Worm (Caenorhabditis elegans) whole organism, L3 larva: ENCODE measurements around the gene F07A11.5.
A peak's percentile ranks its signal among the peaks of the same experiment; 100 is the strongest.

Source experiments
- R02D3.7 ChIP-seq: fragments of 150-350 bp; optimal IDR thresholded peaks from 2 replicates; lab custom pipeline; 2014; ENCODE audit warnings: missing biosample characterization, missing genetic modification characterization
- ZK546.5 ChIP-seq: sonication (generic microtip); optimal IDR thresholded peaks from 2 replicates; lab custom pipeline; 2017; ENCODE audit warnings: missing biosample characterization, missing genetic modification characterization
- aly-2 ChIP-seq: fragments of 150-350 bp; optimal IDR thresholded peaks from 2 replicates; lab custom pipeline; 2014; ENCODE audit warnings: missing biosample characterization, missing genetic modification characterization
- ama-1 ChIP-seq: fragments of 150-350 bp; optimal IDR thresholded peaks from 2 replicates; lab custom pipeline; 2018
- ceh-16 ChIP-seq: sonication (generic microtip); optimal IDR thresholded peaks from 2 replicates; lab custom pipeline; 2017; ENCODE audit warnings: missing biosample characterization, missing genetic modification characterization
- ceh-28 ChIP-seq: fragments of 150-350 bp; optimal IDR thresholded peaks from 2 replicates; lab custom pipeline; 2014; ENCODE audit warnings: missing biosample characterization, missing genetic modification reagents, missing genetic modification characterization
- ceh-82 ChIP-seq: fragments of 150-350 bp; optimal IDR thresholded peaks from 2 replicates; lab custom pipeline; 2014; ENCODE audit warnings: missing biosample characterization, missing genetic modification characterization
- ceh-9 ChIP-seq: sonication (generic microtip); optimal IDR thresholded peaks from 2 replicates; lab custom pipeline; 2018; ENCODE audit warnings: missing biosample characterization, missing genetic modification characterization
- daf-12 ChIP-seq: fragments of 150-350 bp; optimal IDR thresholded peaks from 2 replicates; lab custom pipeline; 2014; ENCODE audit warnings: missing biosample characterization, missing genetic modification reagents, missing genetic modification characterization
- egl-27 ChIP-seq: sonication (generic microtip); optimal IDR thresholded peaks from 4 replicates; lab custom pipeline; 2017; ENCODE audit warnings: missing biosample characterization, missing genetic modification reagents, missing genetic modification characterization
- egl-5 ChIP-seq: fragments of 150-350 bp; optimal IDR thresholded peaks from 2 replicates; lab custom pipeline; 2017; ENCODE audit warnings: missing biosample characterization, missing genetic modification reagents, missing genetic modification characterization, inconsistent platforms
- elt-1 ChIP-seq: fragments of 150-350 bp; optimal IDR thresholded peaks from 2 replicates; lab custom pipeline; 2014; ENCODE audit warnings: missing biosample characterization, missing genetic modification characterization
- elt-2 ChIP-seq: sonication (generic microtip); optimal IDR thresholded peaks from 2 replicates; lab custom pipeline; 2016; ENCODE audit warnings: missing genetic modification reagents, mild to moderate bottlenecking, missing genetic modification characterization, missing compliant biosample characterization
- elt-3 ChIP-seq, 3 experiments: fragments of 150-350 bp in 1 of 3; sonication (generic microtip) in 2 of 3; optimal IDR thresholded peaks; 2 replicates in 2 of 3; 4 replicates in 1 of 3; lab custom pipeline; 2014 to 2017; ENCODE audit warnings: missing biosample characterization in 3 of 3, missing genetic modification characterization in 3 of 3
- eor-1 ChIP-seq, 2 experiments: fragments of 150-350 bp; optimal IDR thresholded peaks; 2 replicates each; lab custom pipeline; 2014 to 2018; ENCODE audit warnings: missing biosample characterization in 2 of 2, missing genetic modification characterization in 2 of 2
- hmg-11 ChIP-seq: sonication (generic microtip); optimal IDR thresholded peaks from 2 replicates; lab custom pipeline; 2016; ENCODE audit warnings: missing genetic modification characterization, missing compliant biosample characterization
- jun-1 ChIP-seq: fragments of 150-350 bp; optimal IDR thresholded peaks from 2 replicates; lab custom pipeline; 2014; ENCODE audit warnings: missing biosample characterization, missing genetic modification reagents, missing genetic modification characterization
- lin-15B ChIP-seq: fragments of 150-350 bp; optimal IDR thresholded peaks from 2 replicates; lab custom pipeline; 2014; ENCODE audit warnings: missing biosample characterization, missing genetic modification characterization
- lin-39 ChIP-seq: fragments of 150-350 bp; optimal IDR thresholded peaks from 2 replicates; lab custom pipeline; 2018; ENCODE audit warnings: missing biosample characterization, missing genetic modification reagents, missing genetic modification characterization
- lsy-12 ChIP-seq: sonication (generic microtip); optimal IDR thresholded peaks from 2 replicates; lab custom pipeline; 2016; ENCODE audit warnings: mild to moderate bottlenecking, missing genetic modification characterization, missing compliant biosample characterization
- mdl-1 ChIP-seq: fragments of 150-350 bp; optimal IDR thresholded peaks from 2 replicates; lab custom pipeline; 2014; ENCODE audit warnings: missing biosample characterization, missing genetic modification characterization
- mml-1 ChIP-seq: fragments of 150-350 bp; sonication (generic microtip); optimal IDR thresholded peaks from 3 replicates; lab custom pipeline; 2014; ENCODE audit warnings: missing biosample characterization, missing genetic modification characterization
- nfya-1 ChIP-seq: sonication (generic microtip); optimal IDR thresholded peaks from 2 replicates; lab custom pipeline; 2017; ENCODE audit warnings: missing genetic modification characterization, mild to moderate bottlenecking, missing compliant biosample characterization, antibody characterized with exemption, moderate library complexity; ENCODE audit not compliant: insufficient read depth
- nhr-11 ChIP-seq: fragments of 150-350 bp; optimal IDR thresholded peaks from 2 replicates; lab custom pipeline; 2014; ENCODE audit warnings: missing biosample characterization, missing genetic modification characterization
- nhr-12 ChIP-seq: fragments of 150-350 bp; optimal IDR thresholded peaks from 2 replicates; lab custom pipeline; 2014; ENCODE audit warnings: missing biosample characterization, missing genetic modification characterization
- nhr-23 ChIP-seq: fragments of 150-350 bp; optimal IDR thresholded peaks from 2 replicates; lab custom pipeline; 2014; ENCODE audit warnings: missing biosample characterization, missing genetic modification reagents, missing genetic modification characterization
- nhr-237 ChIP-seq: fragments of 150-350 bp; optimal IDR thresholded peaks from 2 replicates; lab custom pipeline; 2014; ENCODE audit warnings: missing biosample characterization, missing genetic modification characterization
- nhr-25 ChIP-seq: sonication (generic microtip); optimal IDR thresholded peaks from 2 replicates; lab custom pipeline; 2017; ENCODE audit warnings: missing biosample characterization, missing genetic modification characterization
- nhr-43 ChIP-seq: sonication (generic microtip); optimal IDR thresholded peaks from 2 replicates; lab custom pipeline; 2016; ENCODE audit warnings: mild to moderate bottlenecking, missing genetic modification characterization, missing compliant biosample characterization; ENCODE audit not compliant: poor library complexity, severe bottlenecking
- nhr-67 ChIP-seq: fragments of 150-350 bp; optimal IDR thresholded peaks from 2 replicates; lab custom pipeline; 2014; ENCODE audit warnings: missing biosample characterization, missing genetic modification characterization
- nhr-76 ChIP-seq: fragments of 150-350 bp; sonication (generic microtip); optimal IDR thresholded peaks from 5 replicates; lab custom pipeline; 2014; ENCODE audit warnings: missing biosample characterization, missing genetic modification characterization
- nhr-77 ChIP-seq: fragments of 150-350 bp; optimal IDR thresholded peaks from 2 replicates; lab custom pipeline; 2014; ENCODE audit warnings: missing biosample characterization, missing genetic modification characterization
- pha-4 ChIP-seq: fragments of 150-350 bp; optimal IDR thresholded peaks from 2 replicates; lab custom pipeline; 2014; ENCODE audit warnings: missing biosample characterization, missing genetic modification reagents, missing genetic modification characterization
- pqm-1 ChIP-seq: fragments of 150-350 bp; optimal IDR thresholded peaks from 2 replicates; lab custom pipeline; 2017; ENCODE audit warnings: missing biosample characterization, missing genetic modification characterization, inconsistent platforms
- sea-2 ChIP-seq: fragments of 150-350 bp; sonication (generic microtip); optimal IDR thresholded peaks from 4 replicates; lab custom pipeline; 2014; ENCODE audit warnings: missing biosample characterization, missing genetic modification reagents, missing genetic modification characterization
- skn-1 ChIP-seq: fragments of 150-350 bp; optimal IDR thresholded peaks from 2 replicates; lab custom pipeline; 2014; ENCODE audit warnings: missing biosample characterization, missing genetic modification characterization
- snpc-4 ChIP-seq: fragments of 150-350 bp; optimal IDR thresholded peaks from 2 replicates; lab custom pipeline; 2014; ENCODE audit warnings: missing biosample characterization, missing genetic modification characterization
- tbx-2 ChIP-seq: sonication (generic microtip); optimal IDR thresholded peaks from 2 replicates; lab custom pipeline; 2016; ENCODE audit warnings: mild to moderate bottlenecking, missing genetic modification characterization, missing compliant biosample characterization
- unc-39 ChIP-seq: sonication (generic microtip); optimal IDR thresholded peaks from 4 replicates; lab custom pipeline; 2017; ENCODE audit warnings: missing biosample characterization, missing genetic modification characterization
- unc-62 ChIP-seq: fragments of 150-350 bp; sonication (generic microtip); optimal IDR thresholded peaks from 4 replicates; lab custom pipeline; 2014; ENCODE audit warnings: missing biosample characterization, missing genetic modification reagents, missing genetic modification characterization
- zag-1 ChIP-seq: fragments of 150-350 bp; optimal IDR thresholded peaks from 2 replicates; lab custom pipeline; 2014; ENCODE audit warnings: missing biosample characterization, missing genetic modification characterization
- ztf-4 ChIP-seq: fragments of 150-350 bp; optimal IDR thresholded peaks from 2 replicates; lab custom pipeline; 2014; ENCODE audit warnings: missing biosample characterization, missing genetic modification characterization

The F07A11.5 gene

DNA sequence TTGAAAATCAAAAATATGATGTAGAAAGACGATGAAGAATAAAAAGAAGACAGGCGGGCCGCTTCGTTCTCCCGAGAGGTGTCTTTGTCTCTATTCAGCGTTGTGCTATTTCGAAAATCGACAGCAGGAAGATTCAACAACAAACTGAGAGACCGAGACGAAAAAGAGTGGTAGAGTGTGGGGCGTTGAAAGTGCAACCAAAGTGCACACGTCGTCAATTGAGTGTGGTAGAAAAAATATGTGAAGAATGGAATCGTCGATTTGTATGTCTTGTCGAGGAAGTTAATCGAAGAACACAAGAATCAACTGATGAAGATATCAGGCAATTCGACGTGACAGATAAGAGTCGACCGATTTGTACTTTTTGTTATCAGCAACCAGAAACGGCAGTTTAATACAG is 7.1 kb downstream of the F07A11.5 start (continued):
- TF ChIP-seq nhr-11 (no peak), lsy-12 (tag; lab: Kevin White, UChicago) (no peak), pha-4 (tag; lab: Kevin White, UChicago) (peak; percentile 79), eor-1 (tag; optimal IDR thresholded peaks at IDR 0.05; lab: Kevin White, UChicago) (no peak), hmg-11 (tag; lab: Kevin White, UChicago) (peak; percentile 40), ama-1 (lab: Kevin White, UChicago) (peak; percentile 62), ceh-9 (no peak), lin-39 (tag; lab: Kevin White, UChicago) (peak; percentile 58), lin-15B (no peak), ZK546.5 (tag; lab: Kevin White, UChicago) (no peak), aly-2 (tag; lab: Kevin White, UChicago) (no peak)

ce11 chrII:11619895-11620439 is 7.9 kb downstream of the F07A11.5 start:
- TF ChIP-seq jun-1 (tag; lab: Kevin White, UChicago) (peak; percentile 75), lin-15B (peak; percentile 45), ceh-28 (tag; lab: Kevin White, UChicago) (peak; percentile 78), nhr-67 (tag; lab: Kevin White, UChicago) (no peak), mdl-1 (peak; percentile 41), nhr-11 (peak; percentile 18), tbx-2 (tag; lab: Kevin White, UChicago) (peak; percentile 77), elt-1 (tag; lab: Kevin White, UChicago) (no peak), zag-1 (tag; lab: Kevin White, UChicago) (peak; percentile 54), lsy-12 (tag; lab: Kevin White, UChicago) (peak; percentile 54), ZK546.5 (tag; lab: Kevin White, UChicago) (no peak), nhr-23 (peak; percentile 83), nfya-1 (tag; lab: Kevin White, UChicago) (peak; percentile 95), unc-39 (tag; lab: Kevin White, UChicago) (no peak), unc-62 (GFP tag; lab: Kevin White, UChicago) (peak; percentile 68), ztf-4 (tag; lab: Kevin White, UChicago) (peak; percentile 5), ceh-82 (peak; percentile 55), skn-1 (tag; lab: Kevin White, UChicago) (peak; percentile 15), lin-39 (tag; lab: Kevin White, UChicago) (peak; percentile 4), elt-2 (tag; lab: Kevin White, UChicago) (peak; percentile 81), nhr-12 (tag; lab: Kevin White, UChicago) (no peak), nhr-25 (tag; lab: Kevin White, UChicago) (peak; percentile 81), hmg-11 (tag; lab: Kevin White, UChicago) (peak; percentile 87), mml-1 (no peak), ceh-9 (no peak), pha-4 (tag; lab: Kevin White, UChicago) (peak; percentile 85), sea-2 (no peak), snpc-4 (tag; lab: Kevin White, UChicago) (peak; percentile 80), elt-3 (tag; optimal IDR thresholded peaks at IDR 0.05; lab: Kevin White, UChicago) (peak in 1 of 3 experiments; percentile 42), pqm-1 (tag; lab: Kevin White, UChicago) (peak; percentile 47), egl-5 (tag; lab: Kevin White, UChicago) (peak; percentile 51), nhr-237 (no peak), egl-27 (tag; lab: Kevin White, UChicago) (peak; percentile 69), nhr-76 (no peak), R02D3.7 (peak; percentile 41), daf-12 (tag; lab: Kevin White, UChicago) (peak; percentile 76), nhr-77 (tag; lab: Kevin White, UChicago) (peak; percentile 5), ceh-16 (tag; lab: Kevin White, UChicago) (no peak), ama-1 (lab: Kevin White, UChicago) (no peak), nhr-43 (peak; percentile 88)
